Fruit fly (Drosophila melanogaster) whole organism, embryonic: Measurements from ENCODE around the gene CG32425.

Experiments used
- Awh ChIP-seq: fragments of 200-800 bp; sonication (Bioruptor generic); IDR thresholded peaks from 2 replicates; pipeline ENCODE4, ENCODE4 v1.3.6; 2022; ENCODE audit warnings: missing biosample characterization, missing genetic modification characterization
- Bgb ChIP-seq: fragments of 200-800 bp; sonication (Bioruptor generic); IDR thresholded peaks from 2 replicates; pipeline ENCODE4 v1.3.6; 2022; ENCODE audit warnings: missing biosample characterization, missing genetic modification characterization; ENCODE audit not compliant: partially characterized antibody
- Blimp-1 ChIP-seq: fragments of 200-800 bp; sonication (Bioruptor generic); optimal IDR thresholded peaks from 3 replicates; lab custom pipeline; 2018; ENCODE audit warnings: missing biosample characterization, missing genetic modification characterization, mild to moderate bottlenecking, moderate library complexity, missing genetic modification reagents
- CG10543 ChIP-seq: fragments of 200-800 bp; sonication (Bioruptor generic); optimal IDR thresholded peaks from 3 replicates; lab custom pipeline; 2017; ENCODE audit warnings: missing biosample characterization, mild to moderate bottlenecking, missing genetic modification characterization, moderate library complexity
- CG10654 ChIP-seq: fragments of 200-800 bp; sonication (Bioruptor generic); optimal IDR thresholded peaks from 2 replicates; lab custom pipeline; 2016; ENCODE audit warnings: missing biosample characterization, missing genetic modification characterization
- CG11093 ChIP-seq: fragments of 200-800 bp; sonication (Bioruptor generic); IDR thresholded peaks from 3 replicates; pipeline ENCODE4 v1.3.6; 2022; ENCODE audit warnings: missing biosample characterization, missing genetic modification characterization
- CG12104 ChIP-seq: fragments of 200-800 bp; sonication (Bioruptor generic); optimal IDR thresholded peaks from 3 replicates; lab custom pipeline; 2016; ENCODE audit warnings: missing biosample characterization, missing genetic modification characterization
- CG12769 ChIP-seq: fragments of 200-800 bp; sonication (Bioruptor generic); optimal IDR thresholded peaks from 2 replicates; lab custom pipeline; 2019; ENCODE audit warnings: missing biosample characterization, mild to moderate bottlenecking, missing genetic modification characterization, moderate library complexity
- CG13624 ChIP-seq: fragments of 200-800 bp; sonication (Bioruptor generic); optimal IDR thresholded peaks from 2 replicates; lab custom pipeline; 2016; ENCODE audit warnings: missing biosample characterization, missing genetic modification characterization
- CG15479 ChIP-seq: fragments of 200-800 bp; sonication (Bioruptor generic); optimal IDR thresholded peaks from 3 replicates; lab custom pipeline; 2019; ENCODE audit warnings: missing biosample characterization, mild to moderate bottlenecking, missing genetic modification characterization, moderate library complexity
- CG2120 ChIP-seq: fragments of 200-800 bp; sonication (Bioruptor generic); optimal IDR thresholded peaks from 3 replicates; lab custom pipeline; 2016; ENCODE audit warnings: missing biosample characterization, missing genetic modification characterization
- CG32532 ChIP-seq: fragments of 200-800 bp; sonication (Bioruptor generic); IDR thresholded peaks from 2 replicates; pipeline ENCODE4 v1.3.6; 2022; ENCODE audit warnings: missing biosample characterization, missing genetic modification characterization
- CG43689 ChIP-seq: fragments of 200-800 bp; sonication (Bioruptor generic); IDR thresholded peaks from 2 replicates; pipeline ENCODE4 v1.3.6; 2022; ENCODE audit warnings: missing biosample characterization, missing genetic modification characterization
- CG4404 ChIP-seq: fragments of 200-800 bp; sonication (Bioruptor generic); IDR thresholded peaks from 2 replicates; pipeline ENCODE4 v1.3.6; 2022; ENCODE audit warnings: missing biosample characterization, missing genetic modification characterization
- CG4730 ChIP-seq: fragments of 200-800 bp; sonication (Bioruptor generic); IDR thresholded peaks from 2 replicates; pipeline ENCODE4 v1.3.6; 2022; ENCODE audit warnings: missing biosample characterization, missing genetic modification characterization
- CG6791 ChIP-seq: fragments of 200-800 bp; sonication (Bioruptor generic); IDR thresholded peaks from 3 replicates; pipeline ENCODE4 v1.3.6; 2022; ENCODE audit warnings: missing biosample characterization, missing genetic modification characterization; ENCODE audit not compliant: partially characterized antibody
- CG7745 ChIP-seq: fragments of 200-800 bp; sonication (Bioruptor generic); optimal IDR thresholded peaks from 2 replicates; lab custom pipeline; 2018; ENCODE audit warnings: missing biosample characterization, mild to moderate bottlenecking, missing genetic modification characterization, moderate library complexity
- CG8388 ChIP-seq: fragments of 200-800 bp; sonication (Bioruptor generic); optimal IDR thresholded peaks from 2 replicates; lab custom pipeline; 2019; ENCODE audit warnings: missing biosample characterization, mild to moderate bottlenecking, missing genetic modification characterization, moderate library complexity
- CG9609 ChIP-seq: fragments of 200-800 bp; sonication (Bioruptor generic); optimal IDR thresholded peaks from 3 replicates; lab custom pipeline; 2016; ENCODE audit warnings: missing biosample characterization, missing genetic modification characterization
- CTCF ChIP-seq: fragments of 200-800 bp; sonication (Bioruptor generic); optimal IDR thresholded peaks from 2 replicates; lab custom pipeline; 2017; ENCODE audit warnings: missing biosample characterization, mild to moderate bottlenecking, missing genetic modification characterization, moderate library complexity
- D19A ChIP-seq: fragments of 200-800 bp; optimal IDR thresholded peaks from 3 replicates; lab custom pipeline; 2019; ENCODE audit warnings: missing biosample characterization, mild to moderate bottlenecking, missing genetic modification characterization, moderate library complexity
- Deaf1 ChIP-seq: fragments of 200-800 bp; optimal IDR thresholded peaks from 3 replicates; lab custom pipeline; 2019; ENCODE audit warnings: missing biosample characterization, mild to moderate bottlenecking, missing genetic modification characterization, moderate library complexity
- Ets65A ChIP-seq: fragments of 200-800 bp; sonication (Bioruptor generic); peaks from one replicate; lab custom pipeline; 2016; ENCODE audit warnings: missing biosample characterization, missing genetic modification characterization
- Gsc ChIP-seq: fragments of 200-800 bp; sonication (Bioruptor generic); IDR thresholded peaks from 2 replicates; pipeline ENCODE4 v1.3.6; 2022; ENCODE audit warnings: missing biosample characterization, missing genetic modification characterization
- Hr3 ChIP-seq: fragments of 200-800 bp; sonication (Bioruptor generic); optimal IDR thresholded peaks from 3 replicates; lab custom pipeline; 2016; ENCODE audit warnings: missing biosample characterization, missing genetic modification characterization
- Neu2 ChIP-seq: fragments of 200-800 bp; sonication (Bioruptor generic); optimal IDR thresholded peaks from 3 replicates; lab custom pipeline; 2016; ENCODE audit warnings: missing biosample characterization, missing genetic modification characterization, borderline replicate concordance
- Oaz ChIP-seq: fragments of 200-800 bp; sonication (Bioruptor generic); IDR thresholded peaks from 2 replicates; pipeline ENCODE4 v1.3.6; 2022; ENCODE audit warnings: missing biosample characterization, missing genetic modification characterization
- PHDP ChIP-seq: fragments of 200-800 bp; sonication (Bioruptor generic); optimal IDR thresholded peaks from 3 replicates; lab custom pipeline; 2018; ENCODE audit warnings: missing biosample characterization, mild to moderate bottlenecking, missing genetic modification characterization, moderate library complexity
- Pdp1 ChIP-seq, 2 experiments: fragments of 200-800 bp; sonication (Bioruptor generic); optimal IDR thresholded peaks; 3 replicates each; lab custom pipeline; 2016; ENCODE audit warnings: missing biosample characterization in 2 of 2, missing genetic modification characterization in 2 of 2, mild to moderate bottlenecking in 1 of 2, moderate library complexity in 1 of 2
- bsh ChIP-seq, 2 experiments: fragments of 200-800 bp; sonication (Bioruptor generic); optimal IDR thresholded peaks; 2 replicates each; lab custom pipeline; 2017 to 2018; ENCODE audit warnings: mild to moderate bottlenecking in 2 of 2, missing biosample characterization in 2 of 2, missing genetic modification characterization in 2 of 2, moderate library complexity in 1 of 2
- da ChIP-seq: fragments of 200-800 bp; sonication (Bioruptor generic); optimal IDR thresholded peaks from 2 replicates; lab custom pipeline; 2016; ENCODE audit warnings: missing biosample characterization, missing genetic modification characterization
- grn ChIP-seq: fragments of 200-800 bp; sonication (Bioruptor generic); optimal IDR thresholded peaks from 3 replicates; lab custom pipeline; 2017; ENCODE audit warnings: missing biosample characterization, missing genetic modification characterization
- pan ChIP-seq, 4 experiments: fragments of >200 bp in 3 of 4; fragments of 200-800 bp in 1 of 4; sonication (Bioruptor generic) in 1 of 4; optimal IDR thresholded peaks in 3 of 4; IDR thresholded peaks in 1 of 4; 2 replicates each; pipeline versions ENCODE4 v1.3.6 to Lab custom; 2017 to 2022; ENCODE audit warnings: missing biosample characterization in 2 of 4, missing genetic modification characterization in 2 of 4, mixed read lengths in 1 of 4
- pho ChIP-seq: fragments of 200-800 bp; sonication (Bioruptor generic); optimal IDR thresholded peaks from 2 replicates; lab custom pipeline; 2016; ENCODE audit warnings: missing biosample characterization, missing genetic modification characterization
- prd ChIP-seq, 3 experiments: fragments of >200 bp in 2 of 3; fragments of 200-800 bp in 1 of 3; sonication (Bioruptor generic) in 1 of 3; optimal IDR thresholded peaks in 2 of 3; IDR thresholded peaks in 1 of 3; 2 replicates in 2 of 3; 3 replicates in 1 of 3; pipeline versions ENCODE4 v1.3.6 to Lab custom; 2017 to 2022; ENCODE audit warnings: missing biosample characterization in 1 of 3, missing genetic modification characterization in 1 of 3
- stwl ChIP-seq: fragments of 200-800 bp; sonication (Bioruptor generic); optimal IDR thresholded peaks from 3 replicates; lab custom pipeline; 2018; ENCODE audit warnings: missing biosample characterization, mild to moderate bottlenecking, missing genetic modification characterization, moderate library complexity
- wor ChIP-seq: fragments of 200-800 bp; sonication (Bioruptor generic); IDR thresholded peaks from 2 replicates; pipeline ENCODE4 v1.3.6; 2022; ENCODE audit warnings: missing biosample characterization, missing genetic modification characterization

The CG32425 gene

DNA sequence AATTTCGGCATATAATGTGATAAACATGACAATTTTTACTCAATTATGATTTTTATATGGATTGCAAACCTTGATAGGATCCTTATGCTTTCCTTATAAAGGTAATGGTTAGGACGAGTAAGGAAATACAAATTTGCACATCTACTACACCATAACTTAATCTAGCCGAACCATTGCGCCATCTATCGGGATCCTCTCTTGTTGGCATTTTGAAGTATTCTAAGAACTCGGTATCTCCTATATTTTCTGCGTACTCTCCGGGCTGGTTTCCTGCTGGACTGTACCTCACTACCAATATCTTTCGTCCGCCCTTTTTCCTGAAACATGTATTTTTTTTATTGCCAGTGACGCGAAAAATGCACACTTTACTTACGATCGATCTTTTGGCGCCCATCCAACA lies 32.4 kb upstream of the CG32425 start, which contains the start of gene atk:
Gene atk (minus strand): TSS at position 186 of the 400 bp plus-strand sequence.
- no peak for TF ChIP-seq CG9609 (GFP tag; lab: Kevin White, UChicago)
- TF ChIP-seq CG4404 (GFP tag; lab: Robert Waterston, UW): no peak
- peak; percentile 65 for TF ChIP-seq CTCF (GFP tag; lab: Kevin White, UChicago)
- TF ChIP-seq PHDP (tag; lab: Kevin White, UChicago): no peak
- TF ChIP-seq Blimp-1 (GFP tag; lab: Kevin White, UChicago): no peak
- TF ChIP-seq da: no peak
- TF ChIP-seq CG11093: no peak
- no peak for TF ChIP-seq Hr3 (GFP tag; lab: Kevin White, UChicago)
- TF ChIP-seq CG43689: no peak
- TF ChIP-seq Ets65A (GFP tag; lab: Kevin White, UChicago): no peak
- TF ChIP-seq pho: no peak
- TF ChIP-seq CG32532: 0 out of 2 replicates have a peak, but pooled peaks have one; percentile 1

- TF ChIP-seq wor (GFP tag; lab: Robert Waterston, UW) (no peak), stwl (tag; lab: Kevin White, UChicago) (no peak), CG10654 (GFP tag; lab: Kevin White, UChicago) (no peak), Bgb (GFP tag; lab: Robert Waterston, UW) (no peak), Awh (no peak), Gsc (GFP tag; lab: Robert Waterston, UW) (no peak), CG2120 (GFP tag; lab: Kevin White, UChicago) (no peak), D19A (tag; lab: Kevin White, UChicago) (no peak), prd (optimal IDR thresholded peaks at IDR 0.05; lab: Kevin White, UChicago) (no peak), prd (GFP tag; IDR thresholded peaks at IDR 0.05; lab: Robert Waterston, UW) (no peak), grn (no peak), Oaz (GFP tag; lab: Robert Waterston, UW) (no peak), pan (optimal IDR thresholded peaks at IDR 0.05; lab: Kevin White, UChicago) (no peak), pan (GFP tag; optimal IDR thresholded peaks at IDR 0.05 in 1 of 2, IDR thresholded peaks at IDR 0.05 in 1 of 2) (no peak), Neu2 (GFP tag; lab: Kevin White, UChicago) (no peak), CG13624 (GFP tag; lab: Kevin White, UChicago) (no peak), CG8388 (no peak), CG12104 (GFP tag; lab: Kevin White, UChicago) (no peak), CG4730 (no peak), CG15479 (GFP tag; lab: Kevin White, UChicago) (no peak), CG12769 (no peak), bsh (GFP tag; optimal IDR thresholded peaks at IDR 0.05; lab: Kevin White, UChicago) (no peak)
Measured at dm6 chr3L:20465941-20466340, 31.2 kb upstream of the CG32425 start, which contains the start of gene CG42764. Gene CG42764, minus strand, starts transcription at chr3L:20466041.

DNA sequence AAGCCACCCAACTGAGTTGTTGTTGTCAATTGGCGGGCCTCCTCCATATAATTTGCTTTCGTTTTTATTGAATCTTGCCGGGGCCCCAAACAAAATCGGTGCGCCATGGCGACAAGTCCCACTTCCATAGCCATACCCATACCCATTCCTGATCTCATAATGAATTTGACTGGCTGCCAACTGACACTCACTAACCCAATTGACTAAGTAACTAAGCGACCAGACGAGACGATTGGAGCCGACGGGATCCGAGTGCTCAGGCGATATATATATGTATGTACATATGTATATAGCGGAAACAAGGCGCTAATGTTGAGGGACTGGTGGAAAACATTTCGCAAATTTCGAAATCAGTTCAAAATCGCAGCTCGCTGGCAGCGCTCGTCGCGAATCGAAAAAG lies 30.5 kb upstream of the CG32425 start, which contains the start of gene Tdh:
Gene Tdh (plus strand): TSS at position 346 of the 400 bp plus-strand sequence.
- TF ChIP-seq Pdp1 (GFP tag; optimal IDR thresholded peaks at IDR 0.05; lab: Kevin White, UChicago) (peak in 1 of 2 experiments; percentile 32), CG7745 (tag; lab: Kevin White, UChicago) (no peak), CG6791 (GFP tag; lab: Robert Waterston, UW) (no peak), Deaf1 (tag; lab: Kevin White, UChicago) (peak; percentile 57), CG12769 (peak; percentile 74), CG10543 (GFP tag; lab: Kevin White, UChicago) (peak; percentile 39)
